Fruit fly (Drosophila melanogaster) whole organism, embryonic: Measurements from ENCODE around the gene CG11741.

Experiments
- Abd-B ChIP-seq: fragments of 200-800 bp; sonication (Bioruptor generic); optimal IDR thresholded peaks from 2 replicates; lab custom pipeline; 2018; ENCODE audit warnings: missing biosample characterization, mild to moderate bottlenecking, missing genetic modification characterization, moderate library complexity
- Adf1 ChIP-seq: fragments of 200-800 bp; sonication (Bioruptor generic); IDR thresholded peaks from 2 replicates; pipeline ENCODE4 v1.3.6; 2022; ENCODE audit warnings: missing biosample characterization, missing genetic modification characterization
- BEAF-32 ChIP-seq: fragments of 200-800 bp; sonication (Bioruptor generic); optimal IDR thresholded peaks from 3 replicates; lab custom pipeline; 2017; ENCODE audit warnings: missing biosample characterization, missing genetic modification characterization, mild to moderate bottlenecking, moderate library complexity, missing genetic modification reagents
- CG11504 ChIP-seq: fragments of 200-800 bp; sonication (Bioruptor generic); optimal IDR thresholded peaks from 3 replicates; lab custom pipeline; 2019; ENCODE audit warnings: missing biosample characterization, mild to moderate bottlenecking, missing genetic modification characterization, moderate library complexity
- CG12155 ChIP-seq: fragments of 200-800 bp; sonication (Bioruptor generic); optimal IDR thresholded peaks from 3 replicates; lab custom pipeline; 2016; ENCODE audit warnings: missing biosample characterization, missing genetic modification characterization
- CG13123 ChIP-seq: fragments of 200-800 bp; sonication (Bioruptor generic); optimal IDR thresholded peaks from 2 replicates; lab custom pipeline; 2016; ENCODE audit warnings: missing biosample characterization, missing genetic modification characterization
- CG13287 ChIP-seq: fragments of 200-800 bp; sonication (Bioruptor generic); IDR thresholded peaks from 2 replicates; pipeline ENCODE4 v1.3.6; 2022; ENCODE audit warnings: missing biosample characterization, missing genetic modification characterization; ENCODE audit not compliant: partially characterized antibody
- CG14860 ChIP-seq: fragments of 200-800 bp; sonication (Bioruptor generic); IDR thresholded peaks from 3 replicates; pipeline ENCODE4 v1.3.6; 2022; ENCODE audit warnings: missing biosample characterization, missing genetic modification characterization; ENCODE audit not compliant: partially characterized antibody
- CG15514 ChIP-seq: fragments of 200-800 bp; sonication (Bioruptor generic); optimal IDR thresholded peaks from 3 replicates; lab custom pipeline; 2017; ENCODE audit warnings: missing biosample characterization, missing genetic modification characterization, mild to moderate bottlenecking, moderate library complexity, missing genetic modification reagents
- CG1603 ChIP-seq: fragments of 200-800 bp; sonication (Bioruptor generic); optimal IDR thresholded peaks from 2 replicates; lab custom pipeline; 2019; ENCODE audit warnings: missing biosample characterization, mild to moderate bottlenecking, missing genetic modification characterization, moderate library complexity
- CG16813 ChIP-seq: fragments of 200-800 bp; sonication (Bioruptor generic); IDR thresholded peaks from 3 replicates; pipeline ENCODE4 v1.3.6; 2022; ENCODE audit warnings: missing biosample characterization, missing genetic modification characterization; ENCODE audit not compliant: partially characterized antibody
- CG2120 ChIP-seq: fragments of 200-800 bp; sonication (Bioruptor generic); optimal IDR thresholded peaks from 3 replicates; lab custom pipeline; 2016; ENCODE audit warnings: missing biosample characterization, missing genetic modification characterization
- CG2678 ChIP-seq: fragments of 200-800 bp; sonication (Bioruptor generic); optimal IDR thresholded peaks from 3 replicates; lab custom pipeline; 2019; ENCODE audit warnings: missing biosample characterization, mild to moderate bottlenecking, missing genetic modification characterization, moderate library complexity
- CG32532 ChIP-seq: fragments of 200-800 bp; sonication (Bioruptor generic); IDR thresholded peaks from 2 replicates; pipeline ENCODE4 v1.3.6; 2022; ENCODE audit warnings: missing biosample characterization, missing genetic modification characterization
- CG34422 ChIP-seq: fragments of 200-800 bp; sonication (Bioruptor generic); IDR thresholded peaks from 3 replicates; pipeline ENCODE4 v1.3.6; 2022; ENCODE audit warnings: missing biosample characterization, missing genetic modification characterization
- CG4707 ChIP-seq: fragments of 200-800 bp; sonication (Bioruptor generic); optimal IDR thresholded peaks from 2 replicates; lab custom pipeline; 2018; ENCODE audit warnings: missing biosample characterization, mild to moderate bottlenecking, missing genetic modification characterization, moderate library complexity
- CG7963 ChIP-seq: fragments of 200-800 bp; sonication (Bioruptor generic); IDR thresholded peaks from 3 replicates; pipeline ENCODE4 v1.3.6; 2022; ENCODE audit warnings: missing biosample characterization, missing genetic modification characterization; ENCODE audit not compliant: partially characterized antibody
- CG8290 ChIP-seq, 3 experiments: fragments of 200-800 bp; sonication (Bioruptor generic); optimal IDR thresholded peaks; 2 replicates each; lab custom pipeline; 2016 to 2019; ENCODE audit warnings: missing biosample characterization in 3 of 3, missing genetic modification characterization in 3 of 3, mild to moderate bottlenecking in 2 of 3, moderate library complexity in 1 of 3
- CG8359 ChIP-seq: fragments of 200-800 bp; sonication (Bioruptor generic); optimal IDR thresholded peaks from 2 replicates; lab custom pipeline; 2017; ENCODE audit warnings: missing biosample characterization, mild to moderate bottlenecking, missing genetic modification characterization, borderline replicate concordance
- CrebB ChIP-seq: fragments of 200-800 bp; sonication (Bioruptor generic); optimal IDR thresholded peaks from 3 replicates; lab custom pipeline; 2018; ENCODE audit warnings: missing biosample characterization, mild to moderate bottlenecking, missing genetic modification characterization
- Dll ChIP-seq: fragments of 200-800 bp; sonication (Bioruptor generic); IDR thresholded peaks from 4 replicates; pipeline ENCODE4 v1.3.6; 2022; ENCODE audit warnings: missing biosample characterization, missing genetic modification characterization; ENCODE audit not compliant: partially characterized antibody
- Ets97D ChIP-seq: fragments of 200-800 bp; sonication (Bioruptor generic); optimal IDR thresholded peaks from 3 replicates; lab custom pipeline; 2016; ENCODE audit warnings: missing biosample characterization, missing genetic modification characterization
- Gsc ChIP-seq: fragments of 200-800 bp; sonication (Bioruptor generic); IDR thresholded peaks from 2 replicates; pipeline ENCODE4 v1.3.6; 2022; ENCODE audit warnings: missing biosample characterization, missing genetic modification characterization
- HmgD ChIP-seq: fragments of 200-800 bp; sonication (Bioruptor generic); optimal IDR thresholded peaks from 3 replicates; lab custom pipeline; 2016; ENCODE audit warnings: missing biosample characterization, missing genetic modification characterization
- HmgZ ChIP-seq: fragments of 200-800 bp; sonication (Bioruptor generic); optimal IDR thresholded peaks from 2 replicates; lab custom pipeline; 2018; ENCODE audit warnings: missing biosample characterization, mild to moderate bottlenecking, missing genetic modification characterization
- Jarid2 ChIP-seq: fragments of 200-800 bp; sonication (Bioruptor generic); optimal IDR thresholded peaks from 3 replicates; lab custom pipeline; 2017; ENCODE audit warnings: mild to moderate bottlenecking, missing biosample characterization, missing genetic modification reagents, missing genetic modification characterization
- MBD-R2 ChIP-seq: fragments of 200-800 bp; sonication (Bioruptor generic); IDR thresholded peaks from 2 replicates; pipeline ENCODE4 v1.3.6; 2022; ENCODE audit warnings: missing biosample characterization, missing genetic modification characterization
- MESR4 ChIP-seq: fragments of 200-800 bp; sonication (Bioruptor generic); optimal IDR thresholded peaks from 2 replicates; lab custom pipeline; 2018; ENCODE audit warnings: missing biosample characterization, mild to moderate bottlenecking, missing genetic modification characterization, moderate library complexity
- Oaz ChIP-seq: fragments of 200-800 bp; sonication (Bioruptor generic); IDR thresholded peaks from 2 replicates; pipeline ENCODE4 v1.3.6; 2022; ENCODE audit warnings: missing biosample characterization, missing genetic modification characterization
- YL-1 ChIP-seq: fragments of 200-800 bp; sonication (Bioruptor generic); optimal IDR thresholded peaks from 3 replicates; lab custom pipeline; 2017; ENCODE audit warnings: missing biosample characterization, mild to moderate bottlenecking, missing genetic modification characterization
- amos ChIP-seq: fragments of 200-800 bp; sonication (Bioruptor generic); IDR thresholded peaks from 2 replicates; pipeline ENCODE4 v1.3.6; 2022; ENCODE audit warnings: missing biosample characterization, missing genetic modification characterization; ENCODE audit not compliant: partially characterized antibody
- ato ChIP-seq: fragments of 200-800 bp; sonication (Bioruptor generic); IDR thresholded peaks from 2 replicates; pipeline ENCODE4 v1.3.6; 2022; ENCODE audit warnings: missing biosample characterization, missing genetic modification characterization; ENCODE audit not compliant: partially characterized antibody
- bbx ChIP-seq: fragments of 200-800 bp; sonication (Bioruptor generic); IDR thresholded peaks from 2 replicates; pipeline ENCODE4 v1.3.6; 2022; ENCODE audit warnings: missing biosample characterization, missing genetic modification characterization; ENCODE audit not compliant: partially characterized antibody
- chinmo ChIP-seq: fragments of 200-800 bp; sonication (Bioruptor generic); IDR thresholded peaks from 4 replicates; pipeline ENCODE4 v1.3.6; 2022; ENCODE audit warnings: missing biosample characterization, missing genetic modification characterization; ENCODE audit not compliant: partially characterized antibody
- grn ChIP-seq: fragments of 200-800 bp; sonication (Bioruptor generic); optimal IDR thresholded peaks from 3 replicates; lab custom pipeline; 2017; ENCODE audit warnings: missing biosample characterization, missing genetic modification characterization
- h ChIP-seq: fragments of >200 bp; optimal IDR thresholded peaks from 2 replicates; lab custom pipeline; 2017
- knrl ChIP-seq: fragments of 200-800 bp; sonication (Bioruptor generic); IDR thresholded peaks from 3 replicates; pipeline ENCODE4 v1.3.6; 2022; ENCODE audit warnings: missing biosample characterization, missing genetic modification characterization; ENCODE audit not compliant: partially characterized antibody
- nmo ChIP-seq: fragments of 200-800 bp; sonication (Bioruptor generic); optimal IDR thresholded peaks from 2 replicates; lab custom pipeline; 2018; ENCODE audit warnings: missing biosample characterization, mild to moderate bottlenecking, missing genetic modification characterization, moderate library complexity
- run ChIP-seq: fragments of 200-800 bp; sonication (Bioruptor generic); optimal IDR thresholded peaks from 3 replicates; lab custom pipeline; 2018; ENCODE audit warnings: missing biosample characterization, mild to moderate bottlenecking, missing genetic modification characterization
- scrt ChIP-seq: fragments of 200-800 bp; sonication (Bioruptor generic); optimal IDR thresholded peaks from 2 replicates; lab custom pipeline; 2018; ENCODE audit warnings: missing biosample characterization, mild to moderate bottlenecking, missing genetic modification characterization, moderate library complexity
- sens ChIP-seq: fragments of 200-800 bp; sonication (Bioruptor generic); peaks from one replicate; lab custom pipeline; 2016; ENCODE audit warnings: missing biosample characterization, missing genetic modification characterization
- ssp ChIP-seq: fragments of 200-800 bp; sonication (Bioruptor generic); IDR thresholded peaks from 2 replicates; pipeline ENCODE4 v1.3.6; 2022; ENCODE audit warnings: missing biosample characterization, missing genetic modification characterization
- stwl ChIP-seq: fragments of 200-800 bp; sonication (Bioruptor generic); optimal IDR thresholded peaks from 3 replicates; lab custom pipeline; 2018; ENCODE audit warnings: missing biosample characterization, mild to moderate bottlenecking, missing genetic modification characterization, moderate library complexity
- tna ChIP-seq: fragments of 200-800 bp; sonication (Bioruptor generic); IDR thresholded peaks from 2 replicates; pipeline ENCODE4 v1.3.6; 2022; ENCODE audit warnings: missing biosample characterization, missing genetic modification characterization; ENCODE audit not compliant: partially characterized antibody
- trem ChIP-seq: fragments of 200-800 bp; optimal IDR thresholded peaks from 3 replicates; lab custom pipeline; 2019; ENCODE audit warnings: missing biosample characterization, mild to moderate bottlenecking, missing genetic modification characterization, moderate library complexity
- unc-4 ChIP-seq: fragments of 200-800 bp; sonication (Bioruptor generic); IDR thresholded peaks from 2 replicates; pipeline ENCODE4 v1.3.6; 2022; ENCODE audit warnings: missing biosample characterization, missing genetic modification characterization; ENCODE audit not compliant: partially characterized antibody
- vnd ChIP-seq: fragments of 200-800 bp; sonication (Bioruptor generic); IDR thresholded peaks from 3 replicates; pipeline ENCODE4 v1.3.6; 2022; ENCODE audit warnings: missing biosample characterization, missing genetic modification characterization; ENCODE audit not compliant: partially characterized antibody
- zen ChIP-seq: fragments of 200-800 bp; sonication (Bioruptor generic); optimal IDR thresholded peaks from 3 replicates; lab custom pipeline; 2018; ENCODE audit warnings: missing biosample characterization, mild to moderate bottlenecking, missing genetic modification characterization, moderate library complexity

CG11741 gene

DNA sequence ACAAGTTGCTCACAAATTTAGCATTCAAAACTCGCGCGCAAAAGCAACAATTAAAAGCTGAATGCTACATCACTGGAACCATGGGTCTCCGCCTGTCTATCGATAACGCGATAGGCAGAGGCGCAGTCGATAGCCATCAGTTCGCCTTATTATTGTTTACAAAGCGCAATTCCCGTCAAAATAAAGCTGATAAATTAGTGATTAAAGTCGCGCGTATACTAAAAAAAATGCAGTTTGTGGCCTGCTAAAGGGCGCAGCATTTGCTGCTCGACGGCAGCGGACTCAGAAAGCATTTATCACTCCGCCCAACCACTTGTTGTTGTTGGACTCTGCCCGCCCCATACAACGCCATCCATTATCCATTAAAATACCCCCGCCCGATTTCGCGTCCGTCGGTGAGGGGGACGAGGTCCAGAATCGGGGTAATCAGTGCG lies 10.9 kb downstream of the CG11741 start, which contains the start of gene CG11737:
Gene CG11737, plus strand, starts transcription at position 117 of the 434 bp plus-strand sequence.
- TF ChIP-seq bbx (GFP tag; lab: Robert Waterston, UW): peak; percentile 73
- TF ChIP-seq vnd: peak; percentile 69
- TF ChIP-seq CG1603: peak; percentile 58
- peak; percentile 71 for TF ChIP-seq Adf1 (GFP tag; lab: Robert Waterston, UW)
- no peak for TF ChIP-seq CG2678
- TF ChIP-seq sens (GFP tag; lab: Kevin White, UChicago): peak; percentile 71
- TF ChIP-seq Jarid2 (GFP tag; lab: Kevin White, UChicago): peak; percentile 29
- peak; percentile 56 for TF ChIP-seq amos
- peak; percentile 55; the same call in 1 of the 3 replicates for TF ChIP-seq CG16813 (GFP tag; lab: Robert Waterston, UW)
- peak; percentile 68 for TF ChIP-seq ato (GFP tag; lab: Robert Waterston, UW)
- TF ChIP-seq unc-4: 0 out of 2 replicates have a peak, but pooled peaks have one; percentile 38
- TF ChIP-seq CG4707 (GFP tag; lab: Kevin White, UChicago): no peak
- no peak for TF ChIP-seq CG8290 (GFP tag; optimal IDR thresholded peaks at IDR 0.05; lab: Kevin White, UChicago)
- TF ChIP-seq CG8290 (tag; optimal IDR thresholded peaks at IDR 0.05; lab: Kevin White, UChicago): peak in 1 of 2 experiments; percentile 32
- TF ChIP-seq CG12155 (GFP tag; lab: Kevin White, UChicago): no peak
- peak; percentile 73; the same call in 1 of the 4 replicates for TF ChIP-seq chinmo (GFP tag; lab: Robert Waterston, UW)
- no peak for TF ChIP-seq ssp
- TF ChIP-seq CG32532 (GFP tag; lab: Robert Waterston, UW): peak; percentile 6; the same call in 1 of the 2 replicates
- TF ChIP-seq stwl (tag; lab: Kevin White, UChicago): peak; percentile 91
- peak; percentile 61 for TF ChIP-seq CG11504 (tag; lab: Kevin White, UChicago)
- peak; percentile 69 for TF ChIP-seq CG14860 (GFP tag; lab: Robert Waterston, UW)
- TF ChIP-seq Dll: peak; percentile 59; the same call in 3 of the 4 replicates
- TF ChIP-seq Abd-B (GFP tag; lab: Kevin White, UChicago): peak; percentile 57
- peak; percentile 17 for TF ChIP-seq YL-1 (GFP tag; lab: Kevin White, UChicago)
- peak; percentile 6 for TF ChIP-seq CrebB (tag; lab: Kevin White, UChicago)
- TF ChIP-seq HmgZ (tag; lab: Kevin White, UChicago): peak; percentile 50
- TF ChIP-seq MESR4: peak; percentile 24
- peak; percentile 69 for TF ChIP-seq scrt (GFP tag; lab: Kevin White, UChicago)
- peak; percentile 20 for TF ChIP-seq CG2120 (GFP tag; lab: Kevin White, UChicago)
- TF ChIP-seq HmgD (GFP tag; lab: Kevin White, UChicago): peak; percentile 47
- TF ChIP-seq run: no peak
- peak; percentile 62 for TF ChIP-seq tna (GFP tag; lab: Robert Waterston, UW)
- TF ChIP-seq grn (GFP tag; lab: Kevin White, UChicago): peak; percentile 4
- TF ChIP-seq BEAF-32 (GFP tag; lab: Kevin White, UChicago): peak; percentile 54
- TF ChIP-seq Ets97D (GFP tag; lab: Kevin White, UChicago): peak; percentile 20
- peak; percentile 36 for TF ChIP-seq trem (tag; lab: Kevin White, UChicago)
- TF ChIP-seq CG7963: peak; percentile 60; the same call in 2 of the 3 replicates
- no peak for TF ChIP-seq h (lab: Kevin White, UChicago)
- TF ChIP-seq zen (tag; lab: Kevin White, UChicago): peak; percentile 8
- no peak for TF ChIP-seq Gsc (GFP tag; lab: Robert Waterston, UW)
- peak; percentile 45 for TF ChIP-seq nmo (GFP tag; lab: Kevin White, UChicago)
- peak; percentile 46 for TF ChIP-seq knrl (GFP tag; lab: Robert Waterston, UW)
- peak; percentile 84 for TF ChIP-seq CG15514
- peak; percentile 72 for TF ChIP-seq CG13287
- no peak for TF ChIP-seq CG8359 (GFP tag; lab: Kevin White, UChicago)
- peak; percentile 66 for TF ChIP-seq MBD-R2 (GFP tag; lab: Robert Waterston, UW)
- TF ChIP-seq Oaz (GFP tag; lab: Robert Waterston, UW): no peak
- TF ChIP-seq CG34422 (GFP tag; lab: Robert Waterston, UW): peak; percentile 56; the same call in 1 of the 3 replicates
- TF ChIP-seq CG13123 (GFP tag; lab: Kevin White, UChicago): no peak
